Fruit fly (Drosophila melanogaster) whole organism, embryonic: ENCODE measurements around the gene RpL37A.
A peak's percentile ranks its signal among the peaks of the same experiment; 100 is the strongest.

Source experiments
- Antp ChIP-seq: fragments of 200-800 bp; sonication (Bioruptor generic); optimal IDR thresholded peaks from 3 replicates; lab custom pipeline; 2016; ENCODE audit warnings: missing biosample characterization, missing genetic modification characterization
- Atf3 ChIP-seq: fragments of 200-800 bp; sonication (Bioruptor generic); optimal IDR thresholded peaks from 3 replicates; lab custom pipeline; 2016; ENCODE audit warnings: missing biosample characterization, missing genetic modification characterization
- BEAF-32 ChIP-seq: fragments of 200-800 bp; sonication (Bioruptor generic); optimal IDR thresholded peaks from 3 replicates; lab custom pipeline; 2017; ENCODE audit warnings: missing biosample characterization, missing genetic modification characterization, mild to moderate bottlenecking, moderate library complexity, missing genetic modification reagents
- Blimp-1 ChIP-seq: fragments of 200-800 bp; sonication (Bioruptor generic); optimal IDR thresholded peaks from 3 replicates; lab custom pipeline; 2018; ENCODE audit warnings: missing biosample characterization, missing genetic modification characterization, mild to moderate bottlenecking, moderate library complexity, missing genetic modification reagents
- CG10209 ChIP-seq: fragments of 200-800 bp; sonication (Bioruptor generic); optimal IDR thresholded peaks from 3 replicates; lab custom pipeline; 2017; ENCODE audit warnings: missing biosample characterization, mild to moderate bottlenecking, missing genetic modification characterization, missing genetic modification reagents
- CG10543 ChIP-seq: fragments of 200-800 bp; sonication (Bioruptor generic); optimal IDR thresholded peaks from 3 replicates; lab custom pipeline; 2017; ENCODE audit warnings: missing biosample characterization, mild to moderate bottlenecking, missing genetic modification characterization, moderate library complexity
- CG10565 ChIP-seq: fragments of 200-800 bp; sonication (Bioruptor generic); optimal IDR thresholded peaks from 3 replicates; lab custom pipeline; 2016; ENCODE audit warnings: missing biosample characterization, mild to moderate bottlenecking, missing genetic modification characterization
- CG12769 ChIP-seq: fragments of 200-800 bp; sonication (Bioruptor generic); optimal IDR thresholded peaks from 2 replicates; lab custom pipeline; 2019; ENCODE audit warnings: missing biosample characterization, mild to moderate bottlenecking, missing genetic modification characterization, moderate library complexity
- CG15601 ChIP-seq: fragments of 200-800 bp; sonication (Bioruptor generic); optimal IDR thresholded peaks from 3 replicates; lab custom pipeline; 2019; ENCODE audit warnings: missing biosample characterization, mild to moderate bottlenecking, missing genetic modification characterization, moderate library complexity
- CG15696 ChIP-seq: fragments of 200-800 bp; sonication (Bioruptor generic); optimal IDR thresholded peaks from 2 replicates; lab custom pipeline; 2019; ENCODE audit warnings: missing biosample characterization, mild to moderate bottlenecking, missing genetic modification characterization, moderate library complexity
- CG1603 ChIP-seq: fragments of 200-800 bp; sonication (Bioruptor generic); optimal IDR thresholded peaks from 2 replicates; lab custom pipeline; 2019; ENCODE audit warnings: missing biosample characterization, mild to moderate bottlenecking, missing genetic modification characterization, moderate library complexity
- CG16813 ChIP-seq: fragments of 200-800 bp; sonication (Bioruptor generic); IDR thresholded peaks from 3 replicates; pipeline ENCODE4 v1.3.6; 2022; ENCODE audit warnings: missing biosample characterization, missing genetic modification characterization; ENCODE audit not compliant: partially characterized antibody
- CG18619 ChIP-seq: fragments of 200-800 bp; sonication (Bioruptor generic); optimal IDR thresholded peaks from 3 replicates; lab custom pipeline; 2017; ENCODE audit warnings: missing biosample characterization, mild to moderate bottlenecking, missing genetic modification characterization
- CG31441 ChIP-seq: fragments of 200-800 bp; sonication (Bioruptor generic); IDR thresholded peaks from 2 replicates; pipeline ENCODE4 v1.3.6; 2022; ENCODE audit warnings: missing biosample characterization, missing genetic modification characterization
- CG32532 ChIP-seq: fragments of 200-800 bp; sonication (Bioruptor generic); IDR thresholded peaks from 2 replicates; pipeline ENCODE4 v1.3.6; 2022; ENCODE audit warnings: missing biosample characterization, missing genetic modification characterization
- CG32772 ChIP-seq: fragments of 200-800 bp; sonication (Bioruptor generic); IDR thresholded peaks from 2 replicates; pipeline ENCODE4 v1.3.6; 2022; ENCODE audit warnings: missing biosample characterization, missing genetic modification characterization
- CG3281 ChIP-seq: fragments of 200-800 bp; sonication (Bioruptor generic); optimal IDR thresholded peaks from 3 replicates; lab custom pipeline; 2017; ENCODE audit warnings: missing biosample characterization, mild to moderate bottlenecking, missing genetic modification characterization
- CG43689 ChIP-seq: fragments of 200-800 bp; sonication (Bioruptor generic); IDR thresholded peaks from 2 replicates; pipeline ENCODE4 v1.3.6; 2022; ENCODE audit warnings: missing biosample characterization, missing genetic modification characterization
- CG4404 ChIP-seq: fragments of 200-800 bp; sonication (Bioruptor generic); IDR thresholded peaks from 2 replicates; pipeline ENCODE4 v1.3.6; 2022; ENCODE audit warnings: missing biosample characterization, missing genetic modification characterization
- CG9817 ChIP-seq: fragments of 200-800 bp; sonication (Bioruptor generic); optimal IDR thresholded peaks from 2 replicates; lab custom pipeline; 2018; ENCODE audit warnings: missing biosample characterization, mild to moderate bottlenecking, missing genetic modification characterization, moderate library complexity
- D ChIP-seq, 2 experiments: fragments of 200-800 bp in 1 of 2; fragments of >200 bp in 1 of 2; sonication (Bioruptor generic) in 1 of 2; optimal IDR thresholded peaks; 2 replicates in 1 of 2; 3 replicates in 1 of 2; lab custom pipeline; 2017; ENCODE audit warnings: mild to moderate bottlenecking in 1 of 2, missing biosample characterization in 1 of 2, missing genetic modification characterization in 1 of 2, missing genetic modification reagents in 1 of 2
- Deaf1 ChIP-seq: fragments of 200-800 bp; optimal IDR thresholded peaks from 3 replicates; lab custom pipeline; 2019; ENCODE audit warnings: missing biosample characterization, mild to moderate bottlenecking, missing genetic modification characterization, moderate library complexity
- E2f1 ChIP-seq: fragments of 200-800 bp; sonication (Bioruptor generic); IDR thresholded peaks from 2 replicates; pipeline ENCODE4 v1.3.6; 2022; ENCODE audit warnings: missing biosample characterization, missing genetic modification characterization
- Elba2 ChIP-seq: fragments of 200-800 bp; sonication (Bioruptor generic); optimal IDR thresholded peaks from 3 replicates; lab custom pipeline; 2016; ENCODE audit warnings: missing biosample characterization, missing genetic modification characterization
- Fer1 ChIP-seq: fragments of 200-800 bp; sonication (Bioruptor generic); optimal IDR thresholded peaks from 2 replicates; lab custom pipeline; 2017; ENCODE audit warnings: missing biosample characterization, mild to moderate bottlenecking, missing genetic modification characterization
- Gug ChIP-seq: fragments of 200-800 bp; sonication (Bioruptor generic); IDR thresholded peaks from 4 replicates; pipeline ENCODE4 v1.3.6; 2022; ENCODE audit warnings: missing biosample characterization, missing genetic modification characterization
- HmgZ ChIP-seq: fragments of 200-800 bp; sonication (Bioruptor generic); optimal IDR thresholded peaks from 2 replicates; lab custom pipeline; 2018; ENCODE audit warnings: missing biosample characterization, mild to moderate bottlenecking, missing genetic modification characterization
- Hr51 ChIP-seq, 2 experiments: fragments of 200-800 bp; sonication (Bioruptor generic); optimal IDR thresholded peaks; 2 replicates in 1 of 2; 3 replicates in 1 of 2; lab custom pipeline; 2016 to 2018; ENCODE audit warnings: missing biosample characterization in 2 of 2, missing genetic modification characterization in 2 of 2, mild to moderate bottlenecking in 1 of 2, moderate library complexity in 1 of 2
- MBD-R2 ChIP-seq: fragments of 200-800 bp; sonication (Bioruptor generic); IDR thresholded peaks from 2 replicates; pipeline ENCODE4 v1.3.6; 2022; ENCODE audit warnings: missing biosample characterization, missing genetic modification characterization
- MTF-1 ChIP-seq: fragments of 200-800 bp; sonication (Bioruptor generic); optimal IDR thresholded peaks from 2 replicates; lab custom pipeline; 2018; ENCODE audit warnings: missing biosample characterization, mild to moderate bottlenecking, missing genetic modification characterization, borderline replicate concordance
- Optix ChIP-seq: fragments of 200-800 bp; sonication (Bioruptor generic); IDR thresholded peaks from 3 replicates; pipeline ENCODE4 v1.3.6; 2022; ENCODE audit warnings: missing biosample characterization, missing genetic modification characterization
- Xrp1 ChIP-seq: fragments of 200-800 bp; sonication (Bioruptor generic); IDR thresholded peaks from 2 replicates; pipeline ENCODE4 v1.3.6; 2022; ENCODE audit warnings: missing biosample characterization, missing genetic modification characterization
- chif ChIP-seq, 2 experiments: fragments of 200-800 bp; sonication (Bioruptor generic); optimal IDR thresholded peaks; 3 replicates each; lab custom pipeline; 2016; ENCODE audit warnings: missing biosample characterization in 2 of 2, missing genetic modification characterization in 2 of 2
- ci ChIP-seq: fragments of 200-800 bp; sonication (Bioruptor generic); IDR thresholded peaks from 3 replicates; pipeline ENCODE4 v1.3.6; 2022; ENCODE audit warnings: missing biosample characterization, missing genetic modification characterization
- dimm ChIP-seq: fragments of 200-800 bp; sonication (Bioruptor generic); IDR thresholded peaks from 2 replicates; pipeline ENCODE4 v1.3.6; 2022; ENCODE audit warnings: missing biosample characterization, missing genetic modification characterization
- ems ChIP-seq: fragments of 200-800 bp; sonication (Bioruptor generic); optimal IDR thresholded peaks from 3 replicates; lab custom pipeline; 2016; ENCODE audit warnings: missing biosample characterization, missing genetic modification characterization
- gcm2 ChIP-seq: fragments of 200-800 bp; sonication (Bioruptor generic); optimal IDR thresholded peaks from 2 replicates; lab custom pipeline; 2016; ENCODE audit warnings: missing biosample characterization, missing genetic modification characterization
- gsb ChIP-seq: fragments of 200-800 bp; sonication (Bioruptor generic); IDR thresholded peaks from 2 replicates; pipeline ENCODE4 v1.3.6; 2022; ENCODE audit warnings: missing biosample characterization, missing genetic modification characterization
- nmo ChIP-seq: fragments of 200-800 bp; sonication (Bioruptor generic); optimal IDR thresholded peaks from 2 replicates; lab custom pipeline; 2018; ENCODE audit warnings: missing biosample characterization, mild to moderate bottlenecking, missing genetic modification characterization, moderate library complexity
- nom ChIP-seq: fragments of 200-800 bp; sonication (Bioruptor generic); optimal IDR thresholded peaks from 2 replicates; lab custom pipeline; 2017; ENCODE audit warnings: missing biosample characterization, missing genetic modification characterization, mild to moderate bottlenecking, moderate library complexity, missing genetic modification reagents
- sens ChIP-seq: fragments of 200-800 bp; sonication (Bioruptor generic); peaks from one replicate; lab custom pipeline; 2016; ENCODE audit warnings: missing biosample characterization, missing genetic modification characterization
- trem ChIP-seq: fragments of 200-800 bp; optimal IDR thresholded peaks from 3 replicates; lab custom pipeline; 2019; ENCODE audit warnings: missing biosample characterization, mild to moderate bottlenecking, missing genetic modification characterization, moderate library complexity
- unc-4 ChIP-seq: fragments of 200-800 bp; sonication (Bioruptor generic); IDR thresholded peaks from 2 replicates; pipeline ENCODE4 v1.3.6; 2022; ENCODE audit warnings: missing biosample characterization, missing genetic modification characterization; ENCODE audit not compliant: partially characterized antibody
- zfh1 ChIP-seq: fragments of 200-800 bp; sonication (Bioruptor generic); IDR thresholded peaks from 3 replicates; pipeline ENCODE4 v1.3.6; 2022; ENCODE audit warnings: missing biosample characterization, missing genetic modification characterization

Gene RpL37A

DNA sequence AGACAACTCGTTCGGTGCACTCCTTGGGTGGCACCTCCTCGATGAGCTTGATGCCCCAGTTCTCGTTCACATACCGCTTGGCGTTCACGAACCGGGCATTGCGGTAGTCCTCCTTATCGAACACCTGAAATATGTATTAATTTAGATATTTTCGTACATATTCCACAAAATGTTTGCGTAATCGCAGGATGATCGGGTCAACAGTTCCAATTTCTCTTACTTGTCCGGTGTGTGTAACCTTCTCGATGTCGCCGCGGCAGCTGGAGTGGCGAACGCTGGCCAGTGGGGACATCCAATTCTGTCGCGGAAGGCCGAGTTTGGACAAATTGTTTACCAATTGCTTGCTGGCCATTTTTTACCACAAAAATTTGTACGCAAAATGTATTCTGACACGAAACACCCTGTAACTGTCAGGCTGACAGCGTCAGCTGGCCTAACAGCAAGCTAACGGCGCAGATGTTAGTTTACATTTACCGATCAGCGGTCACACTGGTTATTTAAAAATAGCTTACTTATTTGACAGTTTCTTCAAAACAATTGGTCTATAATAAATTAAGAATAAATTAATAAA is 29.1 kb downstream of the RpL37A start, which contains the start of gene ND-13A (continued):
- TF ChIP-seq CG15696, result no peak
- peak; percentile 9 for TF ChIP-seq nmo
- no peak for TF ChIP-seq D (optimal IDR thresholded peaks at IDR 0.05; lab: Kevin White, UChicago)
- TF ChIP-seq D (GFP tag; optimal IDR thresholded peaks at IDR 0.05; lab: Kevin White, UChicago), result no peak
- TF ChIP-seq CG10565, result no peak
- no peak for TF ChIP-seq Optix
- TF ChIP-seq CG1603 (tag; lab: Kevin White, UChicago), result peak; percentile 40
- no peak for TF ChIP-seq CG16813 (GFP tag; lab: Robert Waterston, UW)
- peak; percentile 25 for TF ChIP-seq trem (tag; lab: Kevin White, UChicago)
- TF ChIP-seq BEAF-32 (GFP tag; lab: Kevin White, UChicago), result peak; percentile 18
- TF ChIP-seq Hr51 (GFP tag; optimal IDR thresholded peaks at IDR 0.05; lab: Kevin White, UChicago), result no peak
- no peak for TF ChIP-seq ems (GFP tag; lab: Kevin White, UChicago)
- TF ChIP-seq Xrp1 (GFP tag; lab: Robert Waterston, UW), result 0 out of 2 replicates have a peak, but pooled peaks have one; percentile 11
- TF ChIP-seq chif (GFP tag; optimal IDR thresholded peaks at IDR 0.05; lab: Kevin White, UChicago), result no peak
- TF ChIP-seq nom (GFP tag; lab: Kevin White, UChicago), result peak; percentile 36
- TF ChIP-seq Elba2 (GFP tag; lab: Kevin White, UChicago), result peak; percentile 28
- no peak for TF ChIP-seq CG9817 (tag; lab: Kevin White, UChicago)

DNA sequence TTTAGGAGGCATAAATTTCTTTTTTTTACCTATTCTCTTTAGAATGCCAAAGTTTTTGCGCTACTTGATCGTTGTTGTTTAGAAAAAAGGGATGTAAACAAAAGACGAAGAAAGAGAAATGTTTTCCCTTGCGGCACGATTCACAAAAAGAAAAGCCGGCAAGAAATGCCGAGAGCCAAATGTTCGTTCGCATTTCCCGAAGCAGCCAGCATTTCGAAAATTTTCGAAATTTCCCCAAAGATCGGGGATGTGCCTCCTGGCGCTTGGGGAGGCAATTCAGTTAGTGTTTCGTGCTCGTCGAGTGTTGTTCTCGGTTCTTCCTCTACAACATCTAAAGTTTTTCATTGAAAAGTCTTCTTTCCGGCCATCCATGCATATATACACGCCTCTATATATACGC is 29.8 kb downstream of the RpL37A start, which contains the start of gene Msp300:
Gene Msp300, plus strand, starts transcription at position 301 of the 400 bp plus-strand sequence.
- TF ChIP-seq CG10543 (GFP tag; lab: Kevin White, UChicago) (peak; percentile 13), CG43689 (GFP tag; lab: Robert Waterston, UW) (no peak), Deaf1 (peak; percentile 88), gcm2 (no peak), ci (GFP tag; lab: Robert Waterston, UW) (0 out of 3 replicates have a peak, but pooled peaks have one; percentile 43), MTF-1 (GFP tag; lab: Kevin White, UChicago) (no peak), CG12769 (tag; lab: Kevin White, UChicago) (peak; percentile 39), CG32532 (GFP tag; lab: Robert Waterston, UW) (0 out of 2 replicates have a peak, but pooled peaks have one; percentile 5), CG32772 (GFP tag; lab: Robert Waterston, UW) (no peak), CG4404 (GFP tag; lab: Robert Waterston, UW) (no peak), CG31441 (GFP tag; lab: Robert Waterston, UW) (no peak)

DNA sequence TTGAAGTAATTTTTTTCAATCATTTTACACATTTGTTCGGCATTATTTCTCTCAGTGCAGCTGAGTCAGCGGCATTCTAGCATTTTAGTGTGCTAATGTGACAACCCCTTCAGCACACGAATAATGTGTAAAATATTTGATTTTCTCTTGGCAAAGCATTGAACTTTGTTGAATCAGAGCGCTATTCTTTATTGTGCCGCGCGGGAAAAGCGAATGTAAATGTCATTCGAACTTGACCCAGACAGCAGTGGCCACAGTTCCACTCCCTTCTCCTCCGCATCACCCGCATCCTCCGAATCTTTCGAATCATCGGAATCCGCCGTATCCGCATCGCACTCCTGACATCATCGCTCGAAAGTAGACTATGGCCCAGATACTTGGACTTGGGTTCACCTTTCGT is 33.0 kb downstream of the RpL37A start:
- peak; percentile 74 for TF ChIP-seq sens
- 0 out of 3 replicates have a peak, but pooled peaks have one; percentile 33 for TF ChIP-seq zfh1 (GFP tag; lab: Robert Waterston, UW)
- no peak for TF ChIP-seq CG18619

DNA sequence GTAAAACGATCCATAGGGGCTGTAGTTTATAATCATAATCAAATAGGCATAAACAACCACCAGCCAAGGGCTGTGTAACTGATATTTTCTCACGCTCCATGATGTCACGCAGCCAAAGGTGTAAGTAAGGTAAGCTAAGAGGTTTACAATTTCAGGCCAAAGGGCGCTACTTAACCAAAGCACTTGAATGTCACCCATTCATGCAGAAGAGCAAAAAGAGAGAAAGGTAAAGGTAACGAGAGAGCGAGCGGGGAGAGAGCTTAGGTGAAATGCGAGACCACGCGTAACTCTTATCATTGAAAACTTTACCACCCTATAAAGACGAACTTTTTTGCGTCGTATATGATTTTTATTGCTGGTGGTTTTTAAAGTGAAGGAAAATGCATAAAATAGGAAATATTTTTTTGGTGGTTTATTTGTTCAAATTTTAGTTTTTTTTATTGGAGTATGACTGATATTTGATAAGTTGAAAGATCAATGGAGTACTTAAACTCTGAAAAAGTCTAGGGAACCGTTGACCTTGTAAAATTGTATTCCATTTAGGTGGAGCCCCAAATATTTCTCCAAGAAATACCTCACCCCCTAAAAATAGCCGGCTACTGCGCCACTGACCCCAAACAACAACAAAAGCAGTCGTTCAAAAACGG is 37.0 kb downstream of the RpL37A start:
- TF ChIP-seq CG15601 (peak; percentile 82), CG3281 (GFP tag; lab: Kevin White, UChicago) (peak; percentile 95), E2f1 (GFP tag; lab: Robert Waterston, UW) (peak; percentile 86), HmgZ (tag; lab: Kevin White, UChicago) (peak; percentile 94), Atf3 (GFP tag; lab: Kevin White, UChicago) (peak; percentile 96), Blimp-1 (GFP tag; lab: Kevin White, UChicago) (peak; percentile 83), dimm (GFP tag; lab: Robert Waterston, UW) (peak; percentile 82), CG15696 (peak; percentile 78), Antp (GFP tag; lab: Kevin White, UChicago) (peak; percentile 98), Fer1 (peak; percentile 96), gsb (GFP tag; lab: Robert Waterston, UW) (peak; percentile 88), MBD-R2 (GFP tag; lab: Robert Waterston, UW) (peak; percentile 81), Gug (GFP tag; lab: Robert Waterston, UW) (peak; percentile 97), CG10209 (GFP tag; lab: Kevin White, UChicago) (peak; percentile 96), unc-4 (GFP tag; lab: Robert Waterston, UW) (no peak)
